Worm (Caenorhabditis elegans): ENCODE data around the gene T13H5.8.

Gene T13H5.8

DNA sequence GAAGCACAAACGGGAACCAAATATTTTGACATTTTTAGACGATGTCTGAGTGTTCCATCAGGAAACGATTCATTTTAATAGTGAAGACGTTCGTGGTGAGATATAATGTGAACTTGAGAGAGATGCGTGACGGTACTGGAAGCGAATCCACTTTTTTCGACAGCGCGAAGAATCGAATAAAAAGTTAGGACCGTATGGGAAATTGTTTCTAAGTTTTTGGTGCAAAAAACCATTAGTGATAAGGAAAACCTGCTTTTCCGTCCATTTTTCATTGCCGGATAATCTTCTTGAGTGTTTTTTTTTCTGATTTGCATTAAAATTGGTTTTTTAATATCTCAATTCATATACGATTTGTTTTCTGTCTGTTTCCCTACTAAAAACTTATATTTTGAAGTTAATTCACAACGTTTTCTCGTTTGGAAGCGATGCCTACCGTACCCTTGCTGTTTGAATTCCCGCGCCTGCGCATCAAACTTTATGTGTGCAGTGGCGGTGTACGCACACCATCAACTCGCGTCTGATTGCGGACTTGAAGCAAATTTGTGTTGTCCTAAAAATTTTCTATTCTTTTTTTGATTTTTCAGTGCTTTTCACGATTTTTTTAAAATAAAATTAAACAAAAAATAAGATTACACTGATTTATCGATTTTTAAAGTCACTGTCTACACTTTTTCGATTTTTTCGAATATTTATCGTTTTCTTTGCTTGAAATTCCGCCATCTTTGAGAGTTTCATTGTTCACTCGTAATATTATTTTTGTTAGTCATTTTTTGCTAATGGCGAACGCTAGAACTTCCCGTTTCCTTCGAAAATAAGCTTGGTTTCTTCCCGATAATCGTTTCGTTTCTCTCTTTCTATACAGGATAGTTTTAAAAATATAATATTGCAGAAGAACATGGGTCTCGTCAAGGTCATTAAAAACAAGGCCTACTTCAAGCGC, 51.0 kb downstream of the T13H5.8 start, which contains the start of the genes col-38 and rpl-5:
Gene col-38, minus strand, starts transcription at position 51 of the 940 bp plus-strand sequence.
Gene rpl-5, plus strand, starts transcription at position 890 of the 940 bp plus-strand sequence.
- TF ChIP-seq nhr-10 (tag; optimal IDR thresholded peaks at IDR 0.05) = no peak
- TF ChIP-seq attf-4 (tag; optimal IDR thresholded peaks at IDR 0.05) = no peak
- no peak for TF ChIP-seq dmd-9 (GFP tag; IDR thresholded peaks at IDR 0.05)
- TF ChIP-seq ama-1 (optimal IDR thresholded peaks at IDR 0.05) = peak; percentile 65
- no peak for TF ChIP-seq Y48G9A.11 (GFP tag; IDR thresholded peaks at IDR 0.05)
- no peak for TF ChIP-seq sdz-12 (GFP tag; optimal IDR thresholded peaks at IDR 0.05)
- 0 out of 2 replicates have a peak, but pooled peaks have one; percentile 65 for TF ChIP-seq zfp-3 (GFP tag; conservative IDR thresholded peaks at IDR 0.05)
- TF ChIP-seq lim-7 (GFP tag; IDR thresholded peaks at IDR 0.05) = no peak
- TF ChIP-seq madf-5 (GFP tag; IDR thresholded peaks at IDR 0.05) = no peak
- no peak for TF ChIP-seq zag-1 (tag; optimal IDR thresholded peaks at IDR 0.05)
- no peak for TF ChIP-seq F26F4.8 (GFP tag; conservative IDR thresholded peaks at IDR 0.05)
- no peak for TF ChIP-seq unc-39 (tag; optimal IDR thresholded peaks at IDR 0.05)
- TF ChIP-seq daf-19 (GFP tag; conservative IDR thresholded peaks at IDR 0.05) = 0 out of 2 replicates have a peak, but pooled peaks have one; percentile 51
- TF ChIP-seq spr-1 (tag; optimal IDR thresholded peaks at IDR 0.05) = peak; percentile 47
- peak; percentile 23; the same call in 1 of the 2 replicates for TF ChIP-seq nhr-42 (GFP tag; IDR thresholded peaks at IDR 0.05)
- no peak for TF ChIP-seq F49E8.2 (tag; optimal IDR thresholded peaks at IDR 0.05; ENCODE audit: borderline replicate concordance)
- TF ChIP-seq hif-1 (tag; optimal IDR thresholded peaks at IDR 0.05) = peak in 1 of 2 experiments; percentile 78
- no peak for TF ChIP-seq skn-1 (tag; optimal IDR thresholded peaks at IDR 0.05)
- TF ChIP-seq F37D6.2 (tag; optimal IDR thresholded peaks at IDR 0.05) = peak; percentile 49
- TF ChIP-seq F44E2.7 (GFP tag; IDR thresholded peaks at IDR 0.05) = no peak
- peak; percentile 85 for TF ChIP-seq nhr-28 (tag; optimal IDR thresholded peaks at IDR 0.05)
- peak in 1 of 2 experiments; percentile 96 for TF ChIP-seq unc-62 (GFP tag; optimal IDR thresholded peaks at IDR 0.05 in 1 of 2)
- no peak for TF ChIP-seq unc-62 (tag; optimal IDR thresholded peaks at IDR 0.05)
- TF ChIP-seq spr-3 (GFP tag; optimal IDR thresholded peaks at IDR 0.05) = no peak
- TF ChIP-seq lin-15B (tag; optimal IDR thresholded peaks at IDR 0.05) = no peak
- TF ChIP-seq zip-11 (GFP tag; IDR thresholded peaks at IDR 0.05) = no peak
- TF ChIP-seq zfp-2 (tag; optimal IDR thresholded peaks at IDR 0.05) = peak; percentile 87
- TF ChIP-seq ceh-32 (tag; optimal IDR thresholded peaks at IDR 0.05; ENCODE audit: poor library complexity) = no peak
- peak; percentile 97 for TF ChIP-seq aha-1 (tag)
- no peak for TF ChIP-seq snpc-4 (tag; optimal IDR thresholded peaks at IDR 0.05)
- peak; percentile 0 for TF ChIP-seq jun-1 (tag; optimal IDR thresholded peaks at IDR 0.05)
- TF ChIP-seq ceh-20 (GFP tag; IDR thresholded peaks at IDR 0.05) = no peak
- TF ChIP-seq dmd-8 (GFP tag; IDR thresholded peaks at IDR 0.05) = no peak
- no peak for TF ChIP-seq Y105C5A.15 (GFP tag; IDR thresholded peaks at IDR 0.05)
- TF ChIP-seq ztf-11 (tag; optimal IDR thresholded peaks at IDR 0.05) = no peak
- TF ChIP-seq nhr-237 (tag; optimal IDR thresholded peaks at IDR 0.05) = no peak
- TF ChIP-seq ZK337.2 (GFP tag; IDR thresholded peaks at IDR 0.05) = no peak
- TF ChIP-seq lin-13 (GFP tag; optimal IDR thresholded peaks at IDR 0.05) = peak; percentile 72
- TF ChIP-seq nhr-6 (tag; optimal IDR thresholded peaks at IDR 0.05) = peak; percentile 88
- no peak for TF ChIP-seq saeg-2 (GFP tag; IDR thresholded peaks at IDR 0.05)
- TF ChIP-seq daf-8 (GFP tag; IDR thresholded peaks at IDR 0.05) = no peak
- TF ChIP-seq nhr-111 (GFP tag; optimal IDR thresholded peaks at IDR 0.05) = no peak
- peak; percentile 55 for TF ChIP-seq nhr-48 (tag; optimal IDR thresholded peaks at IDR 0.05)
- TF ChIP-seq lin-1 (GFP tag; IDR thresholded peaks at IDR 0.05) = no peak
- TF ChIP-seq Y75B8A.6 (GFP tag; IDR thresholded peaks at IDR 0.05) = no peak
- peak; percentile 91 for TF ChIP-seq lin-38 (GFP tag; IDR thresholded peaks at IDR 0.05)
- no peak for TF ChIP-seq T20F7.1 (GFP tag; optimal IDR thresholded peaks at IDR 0.05)
- no peak for TF ChIP-seq pqm-1 (tag; optimal IDR thresholded peaks at IDR 0.05)
- TF ChIP-seq unc-130 (GFP tag; optimal IDR thresholded peaks at IDR 0.05) = peak; percentile 17
- TF ChIP-seq egl-27 (tag; optimal IDR thresholded peaks at IDR 0.05) = no peak
- peak; percentile 49; the same call in 1 of the 2 replicates for TF ChIP-seq ceh-44 (GFP tag; IDR thresholded peaks at IDR 0.05)
